Fruit fly (Drosophila melanogaster): Measurements from ENCODE around the gene CG4565.

Gene CG4565

dm6 chr3R:10884031-10884677, 31.6 kb downstream of the CG4565 start (continued):
- TF ChIP-seq Vsx1 (GFP tag; optimal IDR thresholded peaks at IDR 0.05) (peak; percentile 71), CG6765 (GFP tag; optimal IDR thresholded peaks at IDR 0.05) (peak; percentile 19), pum (GFP tag; optimal IDR thresholded peaks at IDR 0.05) (no peak), ind (GFP tag; optimal IDR thresholded peaks at IDR 0.05) (peak; percentile 65), disco-r (GFP tag; optimal IDR thresholded peaks at IDR 0.05) (no peak), CG15269 (tag; optimal IDR thresholded peaks at IDR 0.05) (peak; percentile 80), Ets97D (GFP tag; optimal IDR thresholded peaks at IDR 0.05) (peak; percentile 16), CG4360 (GFP tag; IDR thresholded peaks at IDR 0.05) (no peak), nom (GFP tag; optimal IDR thresholded peaks at IDR 0.05) (no peak), Dfd (GFP tag; optimal IDR thresholded peaks at IDR 0.05) (no peak), CG32767 (GFP tag; IDR thresholded peaks at IDR 0.05) (peak; percentile 74), Doc2 (GFP tag; IDR thresholded peaks at IDR 0.05) (peak; percentile 46), slbo (GFP tag; IDR thresholded peaks at IDR 0.05) (peak; percentile 81), jing (GFP tag; optimal IDR thresholded peaks at IDR 0.05) (peak; percentile 2), CG33213 (GFP tag; optimal IDR thresholded peaks at IDR 0.05) (peak; percentile 22), NK7.1 (GFP tag; optimal IDR thresholded peaks at IDR 0.05) (no peak), CoRest (tag; optimal IDR thresholded peaks at IDR 0.05) (peak; percentile 71), so (GFP tag; IDR thresholded peaks at IDR 0.05) (peak; percentile 60; the same call in 1 of the 3 replicates), fru (optimal IDR thresholded peaks at IDR 0.05) (no peak), pita (GFP tag; optimal IDR thresholded peaks at IDR 0.05) (no peak), CG17359 (tag; optimal IDR thresholded peaks at IDR 0.05) (peak; percentile 88), onecut (GFP tag; IDR thresholded peaks at IDR 0.05) (peak; percentile 66), CG11504 (tag; optimal IDR thresholded peaks at IDR 0.05) (peak; percentile 88), B-H2 (GFP tag; optimal IDR thresholded peaks at IDR 0.05) (no peak), schlank (tag; optimal IDR thresholded peaks at IDR 0.05) (peak; percentile 45), dpn (GFP tag; optimal IDR thresholded peaks at IDR 0.05) (peak; percentile 6 to 34), Hr78 (GFP tag; optimal IDR thresholded peaks at IDR 0.05) (peak in 1 of 2 experiments; percentile 21), cas (GFP tag; IDR thresholded peaks at IDR 0.05) (peak; percentile 65), CG13287 (GFP tag; IDR thresholded peaks at IDR 0.05; ENCODE audit: partially characterized antibody) (no peak), zen (tag; optimal IDR thresholded peaks at IDR 0.05) (peak; percentile 62), peb (GFP tag; IDR thresholded peaks at IDR 0.05) (peak; percentile 61), CG2202 (tag; optimal IDR thresholded peaks at IDR 0.05) (no peak), toy (GFP tag; IDR thresholded peaks at IDR 0.05) (peak; percentile 71; the same call in 1 of the 2 replicates), CG15696 (tag; optimal IDR thresholded peaks at IDR 0.05) (peak; percentile 39), mirr (GFP tag; optimal IDR thresholded peaks at IDR 0.05) (peak; percentile 59), CG43689 (GFP tag; IDR thresholded peaks at IDR 0.05) (peak; percentile 60), CG13123 (GFP tag; optimal IDR thresholded peaks at IDR 0.05) (no peak), nerfin-2 (GFP tag; IDR thresholded peaks at IDR 0.05; ENCODE audit: partially characterized antibody) (no peak), Taf1 (GFP tag; IDR thresholded peaks at IDR 0.05) (peak; percentile 69), wek (GFP tag; optimal IDR thresholded peaks at IDR 0.05) (peak; percentile 8), CG11247 (GFP tag; IDR thresholded peaks at IDR 0.05) (peak; percentile 79), CG10267 (tag; optimal IDR thresholded peaks at IDR 0.05) (peak; percentile 54), Rx (GFP tag; IDR thresholded peaks at IDR 0.05) (peak; percentile 67), az2 (GFP tag; optimal IDR thresholded peaks at IDR 0.05) (peak; percentile 42), Abd-B (GFP tag; optimal IDR thresholded peaks at IDR 0.05) (peak; percentile 79), sob (GFP tag; IDR thresholded peaks at IDR 0.05) (peak; percentile 88), Blimp-1 (GFP tag; optimal IDR thresholded peaks at IDR 0.05) (peak; percentile 54), CG12155 (GFP tag; optimal IDR thresholded peaks at IDR 0.05) (peak; percentile 21), sens-2 (GFP tag; IDR thresholded peaks at IDR 0.05) (peak; percentile 59; the same call in 1 of the 2 replicates), caup (GFP tag; optimal IDR thresholded peaks at IDR 0.05; ENCODE audit: severe bottlenecking) (peak; percentile 89)

All from whole organism, embryonic.